Worm (Caenorhabditis elegans) whole organism, L4/young adult: Measurements from ENCODE around the gene R10E8.5.

Experiments
- W03F9.2 ChIP-seq: fragments of 150-350 bp; optimal IDR thresholded peaks from 2 replicates; lab custom pipeline; 2014; ENCODE audit warnings: missing biosample characterization, missing genetic modification characterization
- dao-5 ChIP-seq: sonication (generic microtip); optimal IDR thresholded peaks from 2 replicates; lab custom pipeline; 2016; ENCODE audit warnings: missing genotype, missing genetic modification characterization, moderate library complexity, missing compliant biosample characterization
- him-1 ChIP-seq: sonication (generic microtip); optimal IDR thresholded peaks from 2 replicates; lab custom pipeline; 2016; ENCODE audit warnings: missing genotype, missing genetic modification reagents, missing genetic modification characterization, missing compliant biosample characterization

- TF ChIP-seq him-1 (no peak), W03F9.2 (tag; lab: Kevin White, UChicago) (no peak), dao-5 (tag; lab: Kevin White, UChicago) (no peak)
Observed at ce11 chrV:18268744-18269143, 14.2 kb downstream of the R10E8.5 start, which contains the start of gene fbxa-213.
